Worm (Caenorhabditis elegans): ENCODE measurements around the gene mig-21.

Gene mig-21

DNA sequence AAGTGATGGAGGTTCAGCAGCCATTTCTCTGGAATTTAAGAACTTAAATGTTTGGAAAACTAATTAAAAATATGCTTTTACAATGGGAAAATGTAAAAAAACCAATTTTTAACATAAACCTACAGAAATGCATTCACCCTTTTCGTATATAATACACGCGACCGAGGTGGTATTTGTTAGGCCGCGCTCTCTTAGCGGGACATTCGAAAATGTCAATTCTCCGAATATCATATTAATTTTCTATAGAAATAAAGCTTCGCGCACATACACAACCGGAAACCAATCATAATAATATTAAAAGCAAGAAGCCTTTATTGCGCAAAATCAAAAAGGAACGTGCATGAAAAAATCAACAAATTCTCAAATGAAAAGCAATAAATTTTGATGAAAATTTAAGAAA is 24.9 kb downstream of the mig-21 start, which contains the start of gene ddx-23:
Gene ddx-23, minus strand, starts transcription at position 30 of the 400 bp plus-strand sequence.
- TF ChIP-seq fos-1 (tag; optimal IDR thresholded peaks at IDR 0.05) (no peak), hlh-17 (GFP tag; optimal IDR thresholded peaks at IDR 0.05; ENCODE audit: borderline replicate concordance) (no peak), efl-3 (GFP tag; optimal IDR thresholded peaks at IDR 0.05) (no peak), pax-3 (tag; optimal IDR thresholded peaks at IDR 0.05) (no peak), unc-98 (GFP tag; IDR thresholded peaks at IDR 0.05) (no peak), unc-130 (tag; optimal IDR thresholded peaks at IDR 0.05) (no peak), elt-3 (tag; optimal IDR thresholded peaks at IDR 0.05) (no peak), ceh-90 (tag; optimal IDR thresholded peaks at IDR 0.05) (no peak), zip-4 (GFP tag; optimal IDR thresholded peaks at IDR 0.05) (no peak), dpl-1 (GFP tag; optimal IDR thresholded peaks at IDR 0.05) (peak; percentile 43 to 78 (median 60)), egl-13 (tag; optimal IDR thresholded peaks at IDR 0.05) (no peak), fkh-8 (tag; optimal IDR thresholded peaks at IDR 0.05) (no peak), tlp-1 (tag; optimal IDR thresholded peaks at IDR 0.05) (no peak), blmp-1 (tag; optimal IDR thresholded peaks at IDR 0.05) (no peak), tbx-2 (tag; optimal IDR thresholded peaks at IDR 0.05) (no peak), sup-37 (GFP tag; optimal IDR thresholded peaks at IDR 0.05) (no peak), grh-1 (GFP tag; IDR thresholded peaks at IDR 0.05) (no peak), pag-3 (tag; optimal IDR thresholded peaks at IDR 0.05; ENCODE audit: borderline replicate concordance, insufficient read depth) (no peak), pqm-1 (tag; optimal IDR thresholded peaks at IDR 0.05) (no peak), unc-86 (tag; optimal IDR thresholded peaks at IDR 0.05) (no peak), nhr-19 (GFP tag; conservative IDR thresholded peaks at IDR 0.05) (0 out of 2 replicates have a peak, but pooled peaks have one; percentile 2), ces-1 (GFP tag; optimal IDR thresholded peaks at IDR 0.05) (no peak), vab-15 (tag; optimal IDR thresholded peaks at IDR 0.05) (no peak), lin-15B (tag; optimal IDR thresholded peaks at IDR 0.05) (no peak), lir-3 (tag; optimal IDR thresholded peaks at IDR 0.05; ENCODE audit: poor library complexity) (peak; percentile 1), aly-2 (tag; optimal IDR thresholded peaks at IDR 0.05) (peak; percentile 70), lin-35 (GFP tag; optimal IDR thresholded peaks at IDR 0.05) (peak; percentile 61 to 84), rnt-1 (tag; optimal IDR thresholded peaks at IDR 0.05) (peak; percentile 9), lin-39 (tag; optimal IDR thresholded peaks at IDR 0.05) (no peak), snu-23 (GFP tag; optimal IDR thresholded peaks at IDR 0.05) (peak; percentile 38), hpl-2 (GFP tag; optimal IDR thresholded peaks at IDR 0.05) (no peak), nhr-76 (tag; optimal IDR thresholded peaks at IDR 0.05) (no peak), ets-5 (GFP tag; IDR thresholded peaks at IDR 0.05) (no peak), nhr-237 (tag; optimal IDR thresholded peaks at IDR 0.05) (no peak), ztf-11 (tag; optimal IDR thresholded peaks at IDR 0.05) (peak in 1 of 2 experiments; percentile 46), nhr-20 (tag; optimal IDR thresholded peaks at IDR 0.05) (peak; percentile 38), swsn-7 (tag; optimal IDR thresholded peaks at IDR 0.05) (peak; percentile 12), lin-13 (GFP tag; optimal IDR thresholded peaks at IDR 0.05) (peak; percentile 10), C16A3.4 (tag; optimal IDR thresholded peaks at IDR 0.05) (no peak), nhr-28 (tag; optimal IDR thresholded peaks at IDR 0.05) (no peak), unc-62 (GFP tag; optimal IDR thresholded peaks at IDR 0.05) (no peak), nhr-85 (tag) (no peak), mdl-1 (tag; optimal IDR thresholded peaks at IDR 0.05) (no peak), zag-1 (tag; optimal IDR thresholded peaks at IDR 0.05) (no peak), fkh-4 (tag; optimal IDR thresholded peaks at IDR 0.05; ENCODE audit: borderline replicate concordance) (no peak), mep-1 (tag; optimal IDR thresholded peaks at IDR 0.05) (peak; percentile 29), C34B4.2 (tag; optimal IDR thresholded peaks at IDR 0.05) (no peak), dsc-1 (tag; optimal IDR thresholded peaks at IDR 0.05) (peak; percentile 11), F16B12.6 (tag; optimal IDR thresholded peaks at IDR 0.05) (no peak), aha-1 (tag; optimal IDR thresholded peaks at IDR 0.05) (no peak), irx-1 (tag; optimal IDR thresholded peaks at IDR 0.05) (no peak), nhr-47 (tag; optimal IDR thresholded peaks at IDR 0.05) (peak; percentile 55), nhr-11 (tag; optimal IDR thresholded peaks at IDR 0.05) (no peak), mef-2 (tag; optimal IDR thresholded peaks at IDR 0.05) (no peak)
